Worm (Caenorhabditis elegans): Measurements from ENCODE around the gene T17A3.12.
A peak's percentile ranks its signal among the peaks of the same experiment; 100 is the strongest.

Gene T17A3.12

ce11 chrIII:159149-159548, 14.2 kb upstream of the T17A3.12 start:
- TF ChIP-seq nhr-23 (tag; optimal IDR thresholded peaks at IDR 0.05) (no peak), nhr-76 (tag; optimal IDR thresholded peaks at IDR 0.05) (no peak), pha-4 (tag; optimal IDR thresholded peaks at IDR 0.05) (no peak), ztf-11 (tag; optimal IDR thresholded peaks at IDR 0.05) (no peak), fkh-2 (tag; optimal IDR thresholded peaks at IDR 0.05) (no peak), pqm-1 (tag; optimal IDR thresholded peaks at IDR 0.05) (no peak), skn-1 (tag; optimal IDR thresholded peaks at IDR 0.05) (no peak), ama-1 (optimal IDR thresholded peaks at IDR 0.05) (no peak), fos-1 (tag; optimal IDR thresholded peaks at IDR 0.05) (no peak), hmg-11 (tag; optimal IDR thresholded peaks at IDR 0.05) (no peak), nfya-1 (tag; optimal IDR thresholded peaks at IDR 0.05; ENCODE audit: insufficient read depth) (no peak), ceh-9 (tag; optimal IDR thresholded peaks at IDR 0.05) (no peak), elt-2 (tag; optimal IDR thresholded peaks at IDR 0.05) (no peak), nhr-77 (tag; optimal IDR thresholded peaks at IDR 0.05) (no peak), jun-1 (tag; optimal IDR thresholded peaks at IDR 0.05) (no peak)

- TF ChIP-seq lsy-12 (tag; optimal IDR thresholded peaks at IDR 0.05) (no peak), egl-27 (tag; optimal IDR thresholded peaks at IDR 0.05) (no peak), ceh-82 (tag; optimal IDR thresholded peaks at IDR 0.05) (no peak), sea-2 (GFP tag; optimal IDR thresholded peaks at IDR 0.05) (no peak), zag-1 (tag; optimal IDR thresholded peaks at IDR 0.05) (no peak), mml-1 (tag; optimal IDR thresholded peaks at IDR 0.05) (no peak), skn-1 (tag; optimal IDR thresholded peaks at IDR 0.05) (no peak), ztf-11 (tag; optimal IDR thresholded peaks at IDR 0.05) (no peak), nhr-23 (tag; optimal IDR thresholded peaks at IDR 0.05) (no peak), fkh-10 (GFP tag; optimal IDR thresholded peaks at IDR 0.05) (no peak), ama-1 (optimal IDR thresholded peaks at IDR 0.05) (no peak), daf-12 (tag; optimal IDR thresholded peaks at IDR 0.05) (no peak)
These were observed 13.0 kb upstream of the T17A3.12 start for ce11 chrIII:157980-158379.

ce11 chrIII:156645-157044, 11.7 kb upstream of the T17A3.12 start, which contains the start of the genes zig-13 and ver-1:
zig-13 (minus strand) TSS chrIII:156745.
ver-1 (plus strand) TSS chrIII:156824.
- TF ChIP-seq ama-1 (optimal IDR thresholded peaks at IDR 0.05) (no peak), elt-2 (tag; optimal IDR thresholded peaks at IDR 0.05) (no peak), jun-1 (tag; optimal IDR thresholded peaks at IDR 0.05) (no peak), nhr-237 (tag; optimal IDR thresholded peaks at IDR 0.05) (no peak), lsy-12 (tag; optimal IDR thresholded peaks at IDR 0.05) (no peak), unc-62 (GFP tag; optimal IDR thresholded peaks at IDR 0.05) (no peak), skn-1 (tag; optimal IDR thresholded peaks at IDR 0.05) (no peak), ztf-11 (tag; optimal IDR thresholded peaks at IDR 0.05) (no peak), fkh-10 (GFP tag; optimal IDR thresholded peaks at IDR 0.05) (no peak), nhr-67 (tag; optimal IDR thresholded peaks at IDR 0.05) (no peak), nhr-23 (tag; optimal IDR thresholded peaks at IDR 0.05) (no peak), eor-1 (tag; optimal IDR thresholded peaks at IDR 0.05) (no peak), tbx-2 (tag; optimal IDR thresholded peaks at IDR 0.05) (no peak), ceh-9 (tag; optimal IDR thresholded peaks at IDR 0.05) (no peak), snpc-4 (tag; optimal IDR thresholded peaks at IDR 0.05) (no peak)

- TF ChIP-seq nhr-77 (tag; optimal IDR thresholded peaks at IDR 0.05) (no peak), mdl-1 (tag; optimal IDR thresholded peaks at IDR 0.05) (no peak), nhr-43 (tag; optimal IDR thresholded peaks at IDR 0.05; ENCODE audit: poor library complexity, severe bottlenecking) (no peak), elt-3 (tag; optimal IDR thresholded peaks at IDR 0.05) (peak in 2 of 3 experiments; percentile 1 to 56), jun-1 (tag; optimal IDR thresholded peaks at IDR 0.05) (peak; percentile 98), fos-1 (tag; optimal IDR thresholded peaks at IDR 0.05) (peak; percentile 45), skn-1 (tag; optimal IDR thresholded peaks at IDR 0.05) (peak; percentile 26), nhr-12 (tag; optimal IDR thresholded peaks at IDR 0.05) (no peak), egl-27 (tag; optimal IDR thresholded peaks at IDR 0.05) (peak; percentile 81), nhr-67 (tag; optimal IDR thresholded peaks at IDR 0.05) (no peak), pha-4 (tag; optimal IDR thresholded peaks at IDR 0.05) (no peak), lin-39 (tag; optimal IDR thresholded peaks at IDR 0.05) (no peak), pqm-1 (tag; optimal IDR thresholded peaks at IDR 0.05) (peak; percentile 100), nhr-11 (tag; optimal IDR thresholded peaks at IDR 0.05) (no peak), elt-2 (tag; optimal IDR thresholded peaks at IDR 0.05) (peak; percentile 100)
These were observed 9.2 kb upstream of the T17A3.12 start for ce11 chrIII:154168-154567.
